Fruit fly (Drosophila melanogaster): ENCODE data around the gene Cog8.

Gene Cog8

dm6 chr2L:11528129-11528589 lies 29.4 kb upstream of the Cog8 start, which contains the start of gene CG31705 (continued):
- peak; percentile 61; the same call in 2 of the 3 replicates for TF ChIP-seq row (GFP tag; IDR thresholded peaks at IDR 0.05)
- no peak for TF ChIP-seq Kr (GFP tag; optimal IDR thresholded peaks at IDR 0.05)
- no peak for TF ChIP-seq ewg (GFP tag; optimal IDR thresholded peaks at IDR 0.05)
- no peak for TF ChIP-seq az2 (GFP tag; optimal IDR thresholded peaks at IDR 0.05)
- no peak for TF ChIP-seq dimm (GFP tag; IDR thresholded peaks at IDR 0.05)
- TF ChIP-seq dmrt99B (tag; optimal IDR thresholded peaks at IDR 0.05): peak; percentile 60
- TF ChIP-seq CG6813 (GFP tag; optimal IDR thresholded peaks at IDR 0.05): no peak
- peak; percentile 72 for TF ChIP-seq CG3281 (GFP tag; optimal IDR thresholded peaks at IDR 0.05)
- TF ChIP-seq CTCF (GFP tag; optimal IDR thresholded peaks at IDR 0.05): no peak
- TF ChIP-seq CG9876 (GFP tag; optimal IDR thresholded peaks at IDR 0.05): no peak
- TF ChIP-seq CG4617 (GFP tag; optimal IDR thresholded peaks at IDR 0.05; ENCODE audit: borderline replicate concordance): no peak
- TF ChIP-seq ftz-f1 (GFP tag; optimal IDR thresholded peaks at IDR 0.05): no peak
- no peak for TF ChIP-seq YL-1 (GFP tag; optimal IDR thresholded peaks at IDR 0.05)
- TF ChIP-seq sima (GFP tag; optimal IDR thresholded peaks at IDR 0.05): no peak
- TF ChIP-seq CG18764 (GFP tag; optimal IDR thresholded peaks at IDR 0.05): no peak
- no peak for TF ChIP-seq CG4404 (GFP tag; IDR thresholded peaks at IDR 0.05)
- no peak for TF ChIP-seq CG7271 (tag; optimal IDR thresholded peaks at IDR 0.05)
- TF ChIP-seq CG10959 (GFP tag; IDR thresholded peaks at IDR 0.05): no peak
- no peak for TF ChIP-seq so (GFP tag; IDR thresholded peaks at IDR 0.05)
- no peak for TF ChIP-seq Sin3A (optimal IDR thresholded peaks at IDR 0.05)
- no peak for TF ChIP-seq salm (tag; optimal IDR thresholded peaks at IDR 0.05)
- TF ChIP-seq nmo (GFP tag; optimal IDR thresholded peaks at IDR 0.05): peak; percentile 50
- TF ChIP-seq tx (GFP tag; optimal IDR thresholded peaks at IDR 0.05): no peak
- no peak for TF ChIP-seq D19A (tag; optimal IDR thresholded peaks at IDR 0.05)
- peak; percentile 63 for TF ChIP-seq Jarid2 (GFP tag; optimal IDR thresholded peaks at IDR 0.05)
- TF ChIP-seq klu (GFP tag; IDR thresholded peaks at IDR 0.05): no peak
- no peak for TF ChIP-seq croc (GFP tag; conservative IDR thresholded peaks at IDR 0.05)
- TF ChIP-seq Taf1 (GFP tag; IDR thresholded peaks at IDR 0.05): no peak
- TF ChIP-seq TFAM (GFP tag; optimal IDR thresholded peaks at IDR 0.05): no peak
- no peak for TF ChIP-seq cad (GFP tag; optimal IDR thresholded peaks at IDR 0.05)
- TF ChIP-seq HLH54F (GFP tag; optimal IDR thresholded peaks at IDR 0.05): no peak
- TF ChIP-seq CG7357 (GFP tag; IDR thresholded peaks at IDR 0.05): no peak
- peak; percentile 49 for TF ChIP-seq Sox102F (GFP tag; optimal IDR thresholded peaks at IDR 0.05)
- no peak for TF ChIP-seq CG10431 (GFP tag; optimal IDR thresholded peaks at IDR 0.05)
- TF ChIP-seq mld (GFP tag; IDR thresholded peaks at IDR 0.05; ENCODE audit: partially characterized antibody): no peak
- no peak for TF ChIP-seq kah (GFP tag; optimal IDR thresholded peaks at IDR 0.05)
- peak; percentile 3 for TF ChIP-seq org-1 (GFP tag; optimal IDR thresholded peaks at IDR 0.05)
- TF ChIP-seq CG9817 (tag; optimal IDR thresholded peaks at IDR 0.05): peak; percentile 44
- TF ChIP-seq CG17568 (GFP tag; optimal IDR thresholded peaks at IDR 0.05): no peak
- TF ChIP-seq stwl (tag; optimal IDR thresholded peaks at IDR 0.05): no peak
- TF ChIP-seq CG17186 (GFP tag; optimal IDR thresholded peaks at IDR 0.05): no peak
- TF ChIP-seq CG15696 (tag; optimal IDR thresholded peaks at IDR 0.05): no peak
- TF ChIP-seq CG2712 (tag; optimal IDR thresholded peaks at IDR 0.05): no peak
- no peak for TF ChIP-seq Bgb (GFP tag; IDR thresholded peaks at IDR 0.05; ENCODE audit: partially characterized antibody)
- no peak for TF ChIP-seq CG17802 (tag; optimal IDR thresholded peaks at IDR 0.05)
- TF ChIP-seq Trl (optimal IDR thresholded peaks at IDR 0.05): no peak
- TF ChIP-seq Trl (GFP tag; optimal IDR thresholded peaks at IDR 0.05): no peak
- no peak for TF ChIP-seq abd-A (tag; optimal IDR thresholded peaks at IDR 0.05)
- TF ChIP-seq B-H1 (GFP tag; IDR thresholded peaks at IDR 0.05): no peak
- peak; percentile 38 for TF ChIP-seq CG12391 (tag; optimal IDR thresholded peaks at IDR 0.05)
- TF ChIP-seq Dek (tag; optimal IDR thresholded peaks at IDR 0.05): peak; percentile 50
- no peak for TF ChIP-seq CG18262 (tag; optimal IDR thresholded peaks at IDR 0.05)
- TF ChIP-seq fd64A (GFP tag; optimal IDR thresholded peaks at IDR 0.05): no peak
